Fruit fly (Drosophila melanogaster) whole organism, embryonic: ENCODE data around the gene Nepl18.

Source experiments
- CG10959 ChIP-seq: fragments of 200-800 bp; sonication (Bioruptor generic); IDR thresholded peaks from 2 replicates; pipeline ENCODE4 v1.3.6; 2022; ENCODE audit warnings: missing biosample characterization, missing genetic modification characterization
- CG11456 ChIP-seq: fragments of 200-800 bp; sonication (Bioruptor generic); IDR thresholded peaks from 3 replicates; pipeline ENCODE4 v1.3.6; 2022; ENCODE audit warnings: missing biosample characterization, missing genetic modification characterization
- CG12219 ChIP-seq: fragments of 200-800 bp; sonication (Bioruptor generic); optimal IDR thresholded peaks from 3 replicates; lab custom pipeline; 2018; ENCODE audit warnings: missing biosample characterization, mild to moderate bottlenecking, missing genetic modification characterization
- CG12391 ChIP-seq: fragments of 200-800 bp; sonication (Bioruptor generic); optimal IDR thresholded peaks from 3 replicates; lab custom pipeline; 2018; ENCODE audit warnings: missing biosample characterization, mild to moderate bottlenecking, missing genetic modification characterization, moderate library complexity
- CG12744 ChIP-seq: fragments of 200-800 bp; sonication (Bioruptor generic); optimal IDR thresholded peaks from 2 replicates; lab custom pipeline; 2016; ENCODE audit warnings: missing biosample characterization, missing genetic modification characterization
- CG15073 ChIP-seq: fragments of 200-800 bp; sonication (Bioruptor generic); optimal IDR thresholded peaks from 2 replicates; lab custom pipeline; 2016; ENCODE audit warnings: missing biosample characterization, missing genetic modification characterization
- CG15696 ChIP-seq: fragments of 200-800 bp; sonication (Bioruptor generic); optimal IDR thresholded peaks from 2 replicates; lab custom pipeline; 2019; ENCODE audit warnings: missing biosample characterization, mild to moderate bottlenecking, missing genetic modification characterization, moderate library complexity
- CG1603 ChIP-seq: fragments of 200-800 bp; sonication (Bioruptor generic); optimal IDR thresholded peaks from 2 replicates; lab custom pipeline; 2019; ENCODE audit warnings: missing biosample characterization, mild to moderate bottlenecking, missing genetic modification characterization, moderate library complexity
- CG17361 ChIP-seq: fragments of 200-800 bp; sonication (Bioruptor generic); IDR thresholded peaks from 3 replicates; pipeline ENCODE4 v1.3.6; 2022; ENCODE audit warnings: missing biosample characterization, missing genetic modification characterization
- CG17385 ChIP-seq: fragments of 200-800 bp; sonication (Bioruptor generic); optimal IDR thresholded peaks from 3 replicates; lab custom pipeline; 2018; ENCODE audit warnings: missing biosample characterization, mild to moderate bottlenecking, missing genetic modification characterization
- CG18619 ChIP-seq: fragments of 200-800 bp; sonication (Bioruptor generic); optimal IDR thresholded peaks from 3 replicates; lab custom pipeline; 2017; ENCODE audit warnings: missing biosample characterization, mild to moderate bottlenecking, missing genetic modification characterization
- CG2678 ChIP-seq: fragments of 200-800 bp; sonication (Bioruptor generic); optimal IDR thresholded peaks from 3 replicates; lab custom pipeline; 2019; ENCODE audit warnings: missing biosample characterization, mild to moderate bottlenecking, missing genetic modification characterization, moderate library complexity
- CG3065 ChIP-seq: fragments of 200-800 bp; sonication (Bioruptor generic); optimal IDR thresholded peaks from 2 replicates; lab custom pipeline; 2016; ENCODE audit warnings: missing biosample characterization, missing genetic modification characterization
- CG31365 ChIP-seq: fragments of 200-800 bp; sonication (Bioruptor generic); optimal IDR thresholded peaks from 2 replicates; lab custom pipeline; 2018; ENCODE audit warnings: missing biosample characterization, mild to moderate bottlenecking, missing genetic modification characterization
- CG34422 ChIP-seq: fragments of 200-800 bp; sonication (Bioruptor generic); IDR thresholded peaks from 3 replicates; pipeline ENCODE4 v1.3.6; 2022; ENCODE audit warnings: missing biosample characterization, missing genetic modification characterization
- CG3847 ChIP-seq: fragments of 200-800 bp; sonication (Bioruptor generic); IDR thresholded peaks from 2 replicates; pipeline ENCODE4 v1.3.6; 2022; ENCODE audit warnings: missing biosample characterization, missing genetic modification characterization
- CG4820 ChIP-seq: fragments of 200-800 bp; sonication (Bioruptor generic); optimal IDR thresholded peaks from 3 replicates; lab custom pipeline; 2016; ENCODE audit warnings: missing biosample characterization, missing genetic modification characterization
- CG4854 ChIP-seq: fragments of 200-800 bp; sonication (Bioruptor generic); optimal IDR thresholded peaks from 2 replicates; lab custom pipeline; 2016; ENCODE audit warnings: missing biosample characterization, missing genetic modification characterization, inconsistent platforms
- CG5245 ChIP-seq: fragments of 200-800 bp; sonication (Bioruptor generic); optimal IDR thresholded peaks from 3 replicates; lab custom pipeline; 2016; ENCODE audit warnings: missing biosample characterization, missing genetic modification characterization
- CG6254 ChIP-seq: fragments of 200-800 bp; sonication (Bioruptor generic); optimal IDR thresholded peaks from 3 replicates; lab custom pipeline; 2017; ENCODE audit warnings: mild to moderate bottlenecking, missing biosample characterization, missing genetic modification reagents, missing genetic modification characterization
- CG6689 ChIP-seq: fragments of 200-800 bp; sonication (Bioruptor generic); IDR thresholded peaks from 2 replicates; pipeline ENCODE4 v1.3.6; 2022; ENCODE audit warnings: missing biosample characterization, missing genetic modification characterization
- CG7372 ChIP-seq: fragments of 200-800 bp; sonication (Bioruptor generic); IDR thresholded peaks from 2 replicates; pipeline ENCODE4 v1.3.6; 2022; ENCODE audit warnings: missing biosample characterization, missing genetic modification characterization
- CG7556 ChIP-seq: fragments of 200-800 bp; sonication (Bioruptor generic); optimal IDR thresholded peaks from 2 replicates; lab custom pipeline; 2017; ENCODE audit warnings: missing biosample characterization, mild to moderate bottlenecking, missing genetic modification characterization
- CG9609 ChIP-seq: fragments of 200-800 bp; sonication (Bioruptor generic); optimal IDR thresholded peaks from 3 replicates; lab custom pipeline; 2016; ENCODE audit warnings: missing biosample characterization, missing genetic modification characterization
- Chrac-16 ChIP-seq: fragments of 200-800 bp; sonication (Bioruptor generic); optimal IDR thresholded peaks from 3 replicates; lab custom pipeline; 2016; ENCODE audit warnings: missing biosample characterization, missing genetic modification characterization
- Myb ChIP-seq: fragments of 200-800 bp; sonication (Bioruptor generic); optimal IDR thresholded peaks from 2 replicates; lab custom pipeline; 2016; ENCODE audit warnings: missing biosample characterization, missing genetic modification characterization
- NK7.1 ChIP-seq: fragments of 200-800 bp; sonication (Bioruptor generic); optimal IDR thresholded peaks from 3 replicates; lab custom pipeline; 2016; ENCODE audit warnings: missing biosample characterization, missing genetic modification characterization
- Nf-YB ChIP-seq: fragments of 200-800 bp; sonication (Bioruptor generic); optimal IDR thresholded peaks from 3 replicates; lab custom pipeline; 2019; ENCODE audit warnings: missing biosample characterization, mild to moderate bottlenecking, missing genetic modification characterization, moderate library complexity
- Scr ChIP-seq: fragments of 200-800 bp; sonication (Bioruptor generic); IDR thresholded peaks from 2 replicates; pipeline ENCODE4 v1.3.6; 2022; ENCODE audit warnings: missing biosample characterization, missing genetic modification characterization; ENCODE audit not compliant: partially characterized antibody
- Sox102F ChIP-seq: fragments of 200-800 bp; sonication (Bioruptor generic); optimal IDR thresholded peaks from 2 replicates; lab custom pipeline; 2018; ENCODE audit warnings: missing biosample characterization, mild to moderate bottlenecking, missing genetic modification characterization, moderate library complexity
- Spps ChIP-seq: fragments of 200-800 bp; sonication (Bioruptor generic); optimal IDR thresholded peaks from 2 replicates; lab custom pipeline; 2018; ENCODE audit warnings: missing biosample characterization, mild to moderate bottlenecking, missing genetic modification characterization
- Trl ChIP-seq, 3 experiments: fragments of >200 bp in 2 of 3; fragments of 200-800 bp in 1 of 3; sonication (Bioruptor generic) in 1 of 3; optimal IDR thresholded peaks; 2 replicates in 1 of 3; 3 replicates in 2 of 3; lab custom pipeline; 2016 to 2017; ENCODE audit warnings: missing biosample characterization in 1 of 3, missing genetic modification characterization in 1 of 3
- bbx ChIP-seq: fragments of 200-800 bp; sonication (Bioruptor generic); IDR thresholded peaks from 2 replicates; pipeline ENCODE4 v1.3.6; 2022; ENCODE audit warnings: missing biosample characterization, missing genetic modification characterization; ENCODE audit not compliant: partially characterized antibody
- cato ChIP-seq: fragments of 200-800 bp; sonication (Bioruptor generic); optimal IDR thresholded peaks from 2 replicates; lab custom pipeline; 2016; ENCODE audit warnings: missing biosample characterization, missing genetic modification characterization, borderline replicate concordance
- chif ChIP-seq, 2 experiments: fragments of 200-800 bp; sonication (Bioruptor generic); optimal IDR thresholded peaks; 3 replicates each; lab custom pipeline; 2016; ENCODE audit warnings: missing biosample characterization in 2 of 2, missing genetic modification characterization in 2 of 2
- danr ChIP-seq: fragments of 200-800 bp; sonication (Bioruptor generic); IDR thresholded peaks from 2 replicates; pipeline ENCODE4 v1.3.6; 2022; ENCODE audit warnings: missing biosample characterization, missing genetic modification characterization
- ewg ChIP-seq: fragments of 200-800 bp; sonication (Bioruptor generic); optimal IDR thresholded peaks from 3 replicates; lab custom pipeline; 2017; ENCODE audit warnings: mild to moderate bottlenecking, missing biosample characterization, missing genetic modification reagents, missing genetic modification characterization
- hbn ChIP-seq: fragments of 200-800 bp; sonication (Bioruptor generic); IDR thresholded peaks from 2 replicates; pipeline ENCODE4 v1.3.6; 2022; ENCODE audit warnings: missing biosample characterization, missing genetic modification characterization; ENCODE audit not compliant: partially characterized antibody
- ken ChIP-seq: fragments of 200-800 bp; sonication (Bioruptor generic); IDR thresholded peaks from 3 replicates; pipeline ENCODE4 v1.3.6; 2022; ENCODE audit warnings: missing biosample characterization, missing genetic modification characterization
- prd ChIP-seq, 3 experiments: fragments of >200 bp in 2 of 3; fragments of 200-800 bp in 1 of 3; sonication (Bioruptor generic) in 1 of 3; optimal IDR thresholded peaks in 2 of 3; IDR thresholded peaks in 1 of 3; 2 replicates in 2 of 3; 3 replicates in 1 of 3; pipeline versions ENCODE4 v1.3.6 to Lab custom; 2017 to 2022; ENCODE audit warnings: missing biosample characterization in 1 of 3, missing genetic modification characterization in 1 of 3
- sc ChIP-seq, 3 experiments: fragments of >200 bp in 2 of 3; fragments of 200-800 bp in 1 of 3; sonication (Bioruptor generic) in 1 of 3; optimal IDR thresholded peaks; 2 replicates in 2 of 3; 3 replicates in 1 of 3; lab custom pipeline; 2017; ENCODE audit warnings: mild to moderate bottlenecking in 1 of 3, missing biosample characterization in 1 of 3, missing genetic modification characterization in 1 of 3, missing genetic modification reagents in 1 of 3
- sens ChIP-seq: fragments of 200-800 bp; sonication (Bioruptor generic); peaks from one replicate; lab custom pipeline; 2016; ENCODE audit warnings: missing biosample characterization, missing genetic modification characterization
- shn ChIP-seq: fragments of 200-800 bp; sonication (Bioruptor generic); optimal IDR thresholded peaks from 3 replicates; lab custom pipeline; 2016; ENCODE audit warnings: missing biosample characterization, missing genetic modification characterization
- tll ChIP-seq, 2 experiments: fragments of 200-800 bp in 1 of 2; fragments of >200 bp in 1 of 2; sonication (Bioruptor generic) in 1 of 2; optimal IDR thresholded peaks; 2 replicates each; lab custom pipeline; 2017 to 2019; ENCODE audit warnings: missing biosample characterization in 2 of 2, missing genetic modification characterization in 2 of 2, mild to moderate bottlenecking in 1 of 2, moderate library complexity in 1 of 2
- unpg ChIP-seq: fragments of 200-800 bp; sonication (Bioruptor generic); optimal IDR thresholded peaks from 3 replicates; lab custom pipeline; 2018; ENCODE audit warnings: missing biosample characterization, mild to moderate bottlenecking, missing genetic modification characterization, moderate library complexity
- usp ChIP-seq: fragments of >200 bp; optimal IDR thresholded peaks from 2 replicates; lab custom pipeline; 2017; ENCODE audit warnings: missing biosample characterization, missing genetic modification characterization
- wor ChIP-seq: fragments of 200-800 bp; sonication (Bioruptor generic); IDR thresholded peaks from 2 replicates; pipeline ENCODE4 v1.3.6; 2022; ENCODE audit warnings: missing biosample characterization, missing genetic modification characterization

Gene Nepl18

DNA sequence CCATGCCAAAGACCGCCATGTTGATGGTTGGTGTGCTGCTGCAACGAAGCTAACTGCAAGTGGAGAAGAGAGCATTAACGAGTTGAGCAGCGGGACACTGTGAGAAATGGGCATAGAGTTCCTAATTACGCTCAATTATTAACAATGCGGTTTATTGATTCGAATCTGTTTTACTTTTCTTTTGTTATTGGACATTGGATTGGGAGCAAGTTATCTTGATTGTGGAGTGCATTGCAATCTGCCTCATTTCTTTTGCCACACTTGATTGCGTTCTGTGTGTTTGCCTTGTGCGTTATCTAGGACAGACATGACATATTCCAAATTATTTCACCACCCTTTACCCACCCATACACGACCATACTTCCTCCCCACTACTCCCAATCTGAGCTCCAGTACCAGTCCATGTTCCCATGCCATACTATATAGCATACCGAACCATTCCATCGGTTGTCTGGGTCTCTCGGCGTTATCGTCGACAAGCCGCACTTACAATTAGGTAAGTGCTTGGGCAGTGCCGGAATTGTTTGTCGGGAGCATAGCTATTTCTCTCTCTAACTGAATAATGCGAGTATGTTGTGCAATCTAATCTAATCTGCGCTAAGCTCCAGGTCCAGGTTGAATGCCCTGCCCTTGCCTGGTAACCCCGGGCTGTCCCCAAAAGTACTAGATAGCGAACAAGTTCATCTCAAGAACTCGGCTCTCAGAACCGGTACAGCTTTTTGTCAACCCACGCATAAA lies 18.0 kb upstream of the Nepl18 start (continued):
- TF ChIP-seq CG1603 (peak; percentile 75), Spps (tag; lab: Kevin White, UChicago) (no peak), CG18619 (GFP tag; lab: Kevin White, UChicago) (peak; percentile 11), CG5245 (peak; percentile 34), CG12219 (GFP tag; lab: Kevin White, UChicago) (peak; percentile 31), CG9609 (GFP tag; lab: Kevin White, UChicago) (peak; percentile 1), sens (GFP tag; lab: Kevin White, UChicago) (peak; percentile 89), CG15696 (tag; lab: Kevin White, UChicago) (peak; percentile 1), CG3065 (GFP tag; lab: Kevin White, UChicago) (no peak), sc (optimal IDR thresholded peaks at IDR 0.05; lab: Kevin White, UChicago) (no peak), sc (GFP tag; optimal IDR thresholded peaks at IDR 0.05; lab: Kevin White, UChicago) (peak; percentile 2), CG34422 (GFP tag; lab: Robert Waterston, UW) (no peak), shn (GFP tag; lab: Kevin White, UChicago) (peak; percentile 2), CG12391 (peak; percentile 45), CG4820 (GFP tag; lab: Kevin White, UChicago) (no peak), tll (GFP tag; optimal IDR thresholded peaks at IDR 0.05; lab: Kevin White, UChicago) (no peak), CG2678 (tag; lab: Kevin White, UChicago) (peak; percentile 58), NK7.1 (GFP tag; lab: Kevin White, UChicago) (no peak), Sox102F (GFP tag; lab: Kevin White, UChicago) (peak; percentile 65), CG12744 (GFP tag; lab: Kevin White, UChicago) (no peak), danr (GFP tag; lab: Robert Waterston, UW) (0 out of 2 replicates have a peak, but pooled peaks have one; percentile 21), CG31365 (peak; percentile 13), CG6689 (GFP tag; lab: Robert Waterston, UW) (peak; percentile 52), CG6254 (peak; percentile 36), CG7556 (GFP tag; lab: Kevin White, UChicago) (peak; percentile 1), wor (GFP tag; lab: Robert Waterston, UW) (no peak), Nf-YB (GFP tag; lab: Kevin White, UChicago) (no peak), unpg (GFP tag; lab: Kevin White, UChicago) (peak; percentile 48), usp (no peak), Trl (optimal IDR thresholded peaks at IDR 0.05; lab: Kevin White, UChicago) (no peak), Trl (GFP tag; optimal IDR thresholded peaks at IDR 0.05; lab: Kevin White, UChicago) (peak; percentile 35), CG11456 (GFP tag; lab: Robert Waterston, UW) (0 out of 3 replicates have a peak, but pooled peaks have one; percentile 4), chif (GFP tag; optimal IDR thresholded peaks at IDR 0.05; lab: Kevin White, UChicago) (peak; percentile 18 to 63), CG10959 (GFP tag; lab: Robert Waterston, UW) (0 out of 2 replicates have a peak, but pooled peaks have one; percentile 27), CG4854 (GFP tag; lab: Kevin White, UChicago) (no peak), ewg (GFP tag; lab: Kevin White, UChicago) (peak; percentile 35), bbx (GFP tag; lab: Robert Waterston, UW) (no peak), CG17361 (GFP tag; lab: Robert Waterston, UW) (peak; percentile 45; the same call in 1 of the 3 replicates), CG7372 (0 out of 2 replicates have a peak, but pooled peaks have one; percentile 20), ken (GFP tag; lab: Robert Waterston, UW) (peak; percentile 57; the same call in 1 of the 3 replicates), prd (optimal IDR thresholded peaks at IDR 0.05; lab: Kevin White, UChicago) (no peak), prd (GFP tag; IDR thresholded peaks at IDR 0.05; lab: Robert Waterston, UW) (peak; percentile 56; the same call in 1 of the 3 replicates), Chrac-16 (peak; percentile 6), CG17385 (GFP tag; lab: Kevin White, UChicago) (peak; percentile 51), hbn (GFP tag; lab: Robert Waterston, UW) (no peak), CG3847 (GFP tag; lab: Robert Waterston, UW) (0 out of 2 replicates have a peak, but pooled peaks have one; percentile 23), Scr (GFP tag; lab: Robert Waterston, UW) (no peak), Myb (GFP tag; lab: Kevin White, UChicago) (peak; percentile 1), cato (GFP tag; lab: Kevin White, UChicago) (peak; percentile 28), CG15073 (GFP tag; lab: Kevin White, UChicago) (no peak)
